Fruit fly (Drosophila melanogaster): Measurements from ENCODE around the gene CG42446.

CG42446 gene

DNA sequence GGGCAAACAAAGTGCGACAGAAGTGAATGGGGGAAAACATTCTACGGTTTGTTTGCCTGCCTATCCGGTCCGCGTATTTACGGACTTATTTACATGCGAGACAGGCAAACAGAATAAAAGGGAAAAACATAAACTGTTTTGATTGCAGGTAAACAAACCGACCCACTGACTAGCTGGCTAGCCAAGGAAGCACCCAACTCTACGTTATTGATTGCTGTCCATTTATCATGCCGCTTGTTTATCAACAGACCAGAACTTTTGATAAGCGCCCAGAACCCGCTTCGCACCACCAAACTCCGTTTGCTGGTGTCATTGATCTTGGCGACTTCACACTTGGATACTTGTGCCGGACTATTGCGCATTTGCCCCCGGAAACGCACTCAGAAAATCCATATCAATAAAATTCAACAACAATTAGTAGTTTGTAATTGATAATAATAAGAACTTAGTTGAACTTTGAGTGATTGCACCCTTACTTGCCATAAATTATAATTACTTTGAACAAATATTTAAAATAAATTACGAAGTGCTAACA is 28.0 kb downstream of the CG42446 start (continued):
- TF ChIP-seq Neu2 (GFP tag; optimal IDR thresholded peaks at IDR 0.05; ENCODE audit: borderline replicate concordance) = no peak
- peak; percentile 35 for TF ChIP-seq Sox100B (GFP tag; optimal IDR thresholded peaks at IDR 0.05)
- TF ChIP-seq sr (GFP tag; IDR thresholded peaks at IDR 0.05) = 0 out of 3 replicates have a peak, but pooled peaks have one; percentile 34
- TF ChIP-seq al (GFP tag; IDR thresholded peaks at IDR 0.05) = peak; percentile 7; the same call in 1 of the 2 replicates
- peak; percentile 73 for TF ChIP-seq CG9727 (GFP tag; optimal IDR thresholded peaks at IDR 0.05)
- peak; percentile 19 for TF ChIP-seq pum (GFP tag; optimal IDR thresholded peaks at IDR 0.05)
- peak; percentile 21 for TF ChIP-seq pho (GFP tag; optimal IDR thresholded peaks at IDR 0.05)
- TF ChIP-seq CG32532 (GFP tag; IDR thresholded peaks at IDR 0.05) = no peak; the same call in 1 of the 2 replicates
- TF ChIP-seq zfh1 (GFP tag; IDR thresholded peaks at IDR 0.05) = peak; percentile 57; the same call in 2 of the 3 replicates
- TF ChIP-seq Stat92E (GFP tag; optimal IDR thresholded peaks at IDR 0.05) = peak in 1 of 3 experiments; percentile 9
- TF ChIP-seq ftz-f1 (GFP tag; optimal IDR thresholded peaks at IDR 0.05) = no peak
- TF ChIP-seq run (tag; optimal IDR thresholded peaks at IDR 0.05) = peak; percentile 11
- no peak for TF ChIP-seq CG43689 (GFP tag; IDR thresholded peaks at IDR 0.05)
- TF ChIP-seq CG2120 (GFP tag; optimal IDR thresholded peaks at IDR 0.05) = peak; percentile 60
- no peak for TF ChIP-seq Dip3 (GFP tag; optimal IDR thresholded peaks at IDR 0.05)
- peak; percentile 39 for TF ChIP-seq NC2β (GFP tag; optimal IDR thresholded peaks at IDR 0.05)
- no peak for TF ChIP-seq Dek (tag; optimal IDR thresholded peaks at IDR 0.05)
- TF ChIP-seq CG12299 (tag; optimal IDR thresholded peaks at IDR 0.05) = peak; percentile 21
- no peak for TF ChIP-seq Xbp1 (GFP tag; optimal IDR thresholded peaks at IDR 0.05)
- peak; percentile 62 for TF ChIP-seq HmgZ (tag; optimal IDR thresholded peaks at IDR 0.05)
- TF ChIP-seq CG18476 (GFP tag; optimal IDR thresholded peaks at IDR 0.05) = no peak
- no peak for TF ChIP-seq HLH54F (GFP tag; optimal IDR thresholded peaks at IDR 0.05)
- peak; percentile 80 for TF ChIP-seq otp (GFP tag; IDR thresholded peaks at IDR 0.05)
- peak; percentile 73 for TF ChIP-seq CG13296 (GFP tag; optimal IDR thresholded peaks at IDR 0.05)
- TF ChIP-seq bab2 (GFP tag; optimal IDR thresholded peaks at IDR 0.05) = peak; percentile 72
- no peak for TF ChIP-seq trem (tag; optimal IDR thresholded peaks at IDR 0.05)
- TF ChIP-seq br (optimal IDR thresholded peaks at IDR 0.05) = no peak
- TF ChIP-seq D19A (tag; optimal IDR thresholded peaks at IDR 0.05) = no peak
- TF ChIP-seq row (GFP tag; IDR thresholded peaks at IDR 0.05) = peak; percentile 36; the same call in 1 of the 3 replicates
- TF ChIP-seq CG31441 (GFP tag; IDR thresholded peaks at IDR 0.05) = peak; percentile 54; the same call in 1 of the 2 replicates
- peak; percentile 30 for TF ChIP-seq Fer1 (GFP tag; optimal IDR thresholded peaks at IDR 0.05)
- TF ChIP-seq CG7839 (tag; optimal IDR thresholded peaks at IDR 0.05) = peak; percentile 22
- no peak for TF ChIP-seq ssp (GFP tag; IDR thresholded peaks at IDR 0.05)
- no peak for TF ChIP-seq ttk (GFP tag; IDR thresholded peaks at IDR 0.05)
- no peak for TF ChIP-seq CG13287 (GFP tag; IDR thresholded peaks at IDR 0.05; ENCODE audit: partially characterized antibody)
- peak; percentile 63 for TF ChIP-seq CG1792 (GFP tag; optimal IDR thresholded peaks at IDR 0.05)
- no peak for TF ChIP-seq CG14667 (GFP tag; IDR thresholded peaks at IDR 0.05)
- TF ChIP-seq CG12236 (GFP tag; optimal IDR thresholded peaks at IDR 0.05) = peak; percentile 77
- no peak for TF ChIP-seq Gug (GFP tag; IDR thresholded peaks at IDR 0.05)
- TF ChIP-seq CG17328 (GFP tag; IDR thresholded peaks at IDR 0.05) = peak; percentile 34; the same call in 1 of the 2 replicates
- peak; percentile 47 for TF ChIP-seq Side (GFP tag; optimal IDR thresholded peaks at IDR 0.05)
- TF ChIP-seq CG18599 (GFP tag; optimal IDR thresholded peaks at IDR 0.05) = peak; percentile 43
- TF ChIP-seq CG4424 (GFP tag; optimal IDR thresholded peaks at IDR 0.05) = peak; percentile 28
- TF ChIP-seq CG9437 (GFP tag; optimal IDR thresholded peaks at IDR 0.05) = peak; percentile 9
- TF ChIP-seq pzg (GFP tag; optimal IDR thresholded peaks at IDR 0.05) = no peak
- peak; percentile 11; the same call in 1 of the 2 replicates for TF ChIP-seq ranshi (GFP tag; IDR thresholded peaks at IDR 0.05)
- TF ChIP-seq tgo (GFP tag; IDR thresholded peaks at IDR 0.05) = no peak
- TF ChIP-seq CG11696 (GFP tag; IDR thresholded peaks at IDR 0.05) = peak; percentile 56
- TF ChIP-seq Hand (GFP tag; optimal IDR thresholded peaks at IDR 0.05) = no peak
- TF ChIP-seq slbo (GFP tag; IDR thresholded peaks at IDR 0.05) = 0 out of 2 replicates have a peak, but pooled peaks have one; percentile 18
- peak; percentile 73 for TF ChIP-seq HLHmδ (GFP tag; optimal IDR thresholded peaks at IDR 0.05)
